Worm (Caenorhabditis elegans): Measurements from ENCODE around the gene srx-47.

The srx-47 gene

ce11 chrV:9343629-9344624 lies 5.9 kb upstream of the srx-47 start, which contains the start of gene tos-1 (continued):
- TF ChIP-seq nhr-11 (tag; optimal IDR thresholded peaks at IDR 0.05), result no peak
- TF ChIP-seq unc-3 (GFP tag; conservative IDR thresholded peaks at IDR 0.05), result no peak; the same call in 1 of the 2 replicates
- TF ChIP-seq unc-3 (tag; optimal IDR thresholded peaks at IDR 0.05), result peak; percentile 96
- peak; percentile 99 for TF ChIP-seq rnt-1 (tag; optimal IDR thresholded peaks at IDR 0.05)
- TF ChIP-seq hlh-30 (tag; optimal IDR thresholded peaks at IDR 0.05; ENCODE audit: insufficient read depth), result peak; percentile 100
- peak; percentile 96 for TF ChIP-seq dve-1 (tag; optimal IDR thresholded peaks at IDR 0.05)
- TF ChIP-seq ets-4 (tag; optimal IDR thresholded peaks at IDR 0.05), result peak; percentile 93
- peak; percentile 57 for TF ChIP-seq tbx-7 (tag; optimal IDR thresholded peaks at IDR 0.05)
- no peak for TF ChIP-seq ahr-1 (tag; optimal IDR thresholded peaks at IDR 0.05)
- peak; percentile 90 for TF ChIP-seq K09A11.1 (tag; optimal IDR thresholded peaks at IDR 0.05; ENCODE audit: insufficient read depth)
- peak; percentile 60 for TF ChIP-seq ceh-24 (tag; optimal IDR thresholded peaks at IDR 0.05)
- peak; percentile 77 for TF ChIP-seq hlh-6 (tag; optimal IDR thresholded peaks at IDR 0.05)
- TF ChIP-seq lin-11 (tag; optimal IDR thresholded peaks at IDR 0.05), result peak; percentile 57
- peak; percentile 70 for TF ChIP-seq K02D7.2 (tag; optimal IDR thresholded peaks at IDR 0.05)
- TF ChIP-seq pros-1 (tag; optimal IDR thresholded peaks at IDR 0.05), result peak; percentile 82
- TF ChIP-seq ceh-48 (tag; optimal IDR thresholded peaks at IDR 0.05), result peak; percentile 94
- peak; percentile 34 for TF ChIP-seq nhr-232 (tag; optimal IDR thresholded peaks at IDR 0.05)
- peak; percentile 77 for TF ChIP-seq elt-4 (tag; optimal IDR thresholded peaks at IDR 0.05)
- peak; percentile 97 for TF ChIP-seq ceh-31 (tag; optimal IDR thresholded peaks at IDR 0.05)
- TF ChIP-seq pax-1 (tag; optimal IDR thresholded peaks at IDR 0.05), result peak; percentile 84
- TF ChIP-seq fax-1 (tag; optimal IDR thresholded peaks at IDR 0.05), result peak; percentile 66
- TF ChIP-seq mec-3 (tag; optimal IDR thresholded peaks at IDR 0.05; ENCODE audit: borderline replicate concordance), result no peak
- TF ChIP-seq pqm-1 (tag; optimal IDR thresholded peaks at IDR 0.05), result peak; percentile 98
- TF ChIP-seq F13H6.1 (tag; optimal IDR thresholded peaks at IDR 0.05), result peak; percentile 89
- TF ChIP-seq nfya-1 (tag; optimal IDR thresholded peaks at IDR 0.05), result peak; percentile 93
- TF ChIP-seq fkh-10 (GFP tag; optimal IDR thresholded peaks at IDR 0.05), result peak; percentile 67
- peak; percentile 97 for TF ChIP-seq ceh-14 (tag; optimal IDR thresholded peaks at IDR 0.05)

- no peak for TF ChIP-seq ceh-19 (GFP tag; optimal IDR thresholded peaks at IDR 0.05)
- no peak for TF ChIP-seq elt-2 (tag; optimal IDR thresholded peaks at IDR 0.05)
- no peak for TF ChIP-seq fkh-10 (GFP tag; optimal IDR thresholded peaks at IDR 0.05)
- no peak for TF ChIP-seq ztf-16 (tag; optimal IDR thresholded peaks at IDR 0.05)
- peak; percentile 21 for TF ChIP-seq nfya-1 (tag; optimal IDR thresholded peaks at IDR 0.05)
- no peak for TF ChIP-seq ttx-3 (tag; optimal IDR thresholded peaks at IDR 0.05)
- TF ChIP-seq che-1 (tag; optimal IDR thresholded peaks at IDR 0.05), result no peak
- no peak for TF ChIP-seq ref-2 (tag; optimal IDR thresholded peaks at IDR 0.05)
- TF ChIP-seq C08G9.2 (tag; optimal IDR thresholded peaks at IDR 0.05), result no peak
- no peak for TF ChIP-seq ceh-9 (tag; optimal IDR thresholded peaks at IDR 0.05)
- no peak for TF ChIP-seq ceh-34 (tag; optimal IDR thresholded peaks at IDR 0.05)
- no peak for TF ChIP-seq madf-2 (tag; optimal IDR thresholded peaks at IDR 0.05)
- TF ChIP-seq ceh-48 (tag; optimal IDR thresholded peaks at IDR 0.05), result peak; percentile 77
- no peak for TF ChIP-seq pat-9 (tag; optimal IDR thresholded peaks at IDR 0.05)
- peak; percentile 47 for TF ChIP-seq pax-1 (tag; optimal IDR thresholded peaks at IDR 0.05)
- no peak for TF ChIP-seq syd-9 (tag; optimal IDR thresholded peaks at IDR 0.05)
- no peak for TF ChIP-seq tbx-7 (tag; optimal IDR thresholded peaks at IDR 0.05)
- TF ChIP-seq hlh-6 (tag; optimal IDR thresholded peaks at IDR 0.05), result no peak
- TF ChIP-seq dve-1 (tag; optimal IDR thresholded peaks at IDR 0.05), result no peak
- no peak for TF ChIP-seq elt-4 (tag; optimal IDR thresholded peaks at IDR 0.05)
- no peak for TF ChIP-seq T23F11.4 (GFP tag; optimal IDR thresholded peaks at IDR 0.05)
- TF ChIP-seq hlh-8 (tag; optimal IDR thresholded peaks at IDR 0.05), result no peak
- no peak for TF ChIP-seq unc-86 (tag; optimal IDR thresholded peaks at IDR 0.05)
- TF ChIP-seq unc-55 (GFP tag; optimal IDR thresholded peaks at IDR 0.05), result no peak
- no peak for TF ChIP-seq lin-11 (tag; optimal IDR thresholded peaks at IDR 0.05)
- TF ChIP-seq odd-2 (tag; optimal IDR thresholded peaks at IDR 0.05), result no peak
- no peak for TF ChIP-seq eyg-1 (tag; optimal IDR thresholded peaks at IDR 0.05)
- no peak for TF ChIP-seq rnt-1 (tag; optimal IDR thresholded peaks at IDR 0.05)
- TF ChIP-seq hlh-30 (tag; optimal IDR thresholded peaks at IDR 0.05; ENCODE audit: insufficient read depth), result peak; percentile 3
- TF ChIP-seq pha-2 (tag; optimal IDR thresholded peaks at IDR 0.05), result no peak
- TF ChIP-seq ceh-18 (tag; optimal IDR thresholded peaks at IDR 0.05), result no peak
- peak; percentile 41 for TF ChIP-seq unc-42 (tag; optimal IDR thresholded peaks at IDR 0.05)
- no peak for TF ChIP-seq K09A11.1 (tag; optimal IDR thresholded peaks at IDR 0.05; ENCODE audit: insufficient read depth)
- TF ChIP-seq ets-4 (tag; optimal IDR thresholded peaks at IDR 0.05), result no peak
Measured at ce11 chrV:9346804-9347203, 3.0 kb upstream of the srx-47 start, which contains the start of the genes K07B1.7 and try-5. TSS of gene K07B1.7 (minus strand) at chrV:9346962. TSS of gene try-5 (plus strand) at chrV:9347044.
